Fruit fly (Drosophila melanogaster): ENCODE measurements around the gene CG10680.
A peak's percentile ranks its signal among the peaks of the same experiment; 100 is the strongest.

CG10680 gene

DNA sequence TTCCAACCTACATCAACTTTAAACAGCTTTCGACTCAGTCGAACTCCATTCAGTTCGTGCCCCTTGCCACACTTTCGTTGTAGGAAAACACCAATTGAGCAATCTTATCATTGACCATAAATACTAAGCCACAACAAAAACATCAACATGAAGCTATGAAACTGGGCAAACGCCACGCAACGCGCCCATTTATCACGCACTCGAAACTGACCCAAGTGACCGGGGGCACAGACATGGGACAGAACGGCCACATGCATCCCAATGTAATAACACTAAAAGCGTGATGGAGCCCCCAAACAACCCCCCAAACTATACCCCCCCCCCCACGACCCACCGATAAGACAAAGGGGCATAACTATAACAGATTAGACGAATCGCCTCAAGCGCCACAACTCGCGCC is 31.4 kb upstream of the CG10680 start:
- TF ChIP-seq crc (GFP tag; optimal IDR thresholded peaks at IDR 0.05) = no peak
- TF ChIP-seq CG10274 (GFP tag; optimal IDR thresholded peaks at IDR 0.05) = no peak
- no peak for TF ChIP-seq Med (GFP tag)
- no peak for TF ChIP-seq CG8944 (GFP tag; optimal IDR thresholded peaks at IDR 0.05)
- no peak for TF ChIP-seq YL-1 (GFP tag; optimal IDR thresholded peaks at IDR 0.05)
- no peak for TF ChIP-seq fru (optimal IDR thresholded peaks at IDR 0.05)
- no peak for TF ChIP-seq Oaz (GFP tag; IDR thresholded peaks at IDR 0.05)
- TF ChIP-seq ERR (GFP tag; optimal IDR thresholded peaks at IDR 0.05) = no peak
- TF ChIP-seq Dll (GFP tag; IDR thresholded peaks at IDR 0.05; ENCODE audit: partially characterized antibody) = no peak
- TF ChIP-seq BtbVII (GFP tag; optimal IDR thresholded peaks at IDR 0.05) = no peak
- TF ChIP-seq CG7987 (GFP tag; optimal IDR thresholded peaks at IDR 0.05) = peak; percentile 9
- peak; percentile 87 for TF ChIP-seq oc (tag; optimal IDR thresholded peaks at IDR 0.05)
- TF ChIP-seq CG18599 (GFP tag; optimal IDR thresholded peaks at IDR 0.05) = no peak
- TF ChIP-seq repo (GFP tag; optimal IDR thresholded peaks at IDR 0.05) = no peak
- no peak for TF ChIP-seq bcd (GFP tag; optimal IDR thresholded peaks at IDR 0.05)
- TF ChIP-seq Trl (optimal IDR thresholded peaks at IDR 0.05) = no peak
- TF ChIP-seq Trl (GFP tag; optimal IDR thresholded peaks at IDR 0.05) = no peak
- no peak for TF ChIP-seq fd102C (GFP tag; optimal IDR thresholded peaks at IDR 0.05)
- no peak for TF ChIP-seq CG13287 (GFP tag; IDR thresholded peaks at IDR 0.05; ENCODE audit: partially characterized antibody)
- no peak for TF ChIP-seq CG5245 (GFP tag; optimal IDR thresholded peaks at IDR 0.05)
- TF ChIP-seq CG12391 (tag; optimal IDR thresholded peaks at IDR 0.05) = no peak
- no peak for TF ChIP-seq CG14667 (GFP tag; IDR thresholded peaks at IDR 0.05)
- TF ChIP-seq MESR4 (GFP tag; optimal IDR thresholded peaks at IDR 0.05) = no peak
- no peak for TF ChIP-seq lola (GFP tag; optimal IDR thresholded peaks at IDR 0.05)
- no peak for TF ChIP-seq CG4730 (GFP tag; IDR thresholded peaks at IDR 0.05)
- no peak for TF ChIP-seq crp (GFP tag; optimal IDR thresholded peaks at IDR 0.05)
- no peak for TF ChIP-seq kay (GFP tag; optimal IDR thresholded peaks at IDR 0.05)
- TF ChIP-seq trem (tag; optimal IDR thresholded peaks at IDR 0.05) = no peak
- TF ChIP-seq sd (tag; optimal IDR thresholded peaks at IDR 0.05) = peak; percentile 83
- no peak for TF ChIP-seq chif (GFP tag; optimal IDR thresholded peaks at IDR 0.05)
- no peak for TF ChIP-seq dysf (GFP tag; IDR thresholded peaks at IDR 0.05)
- no peak for TF ChIP-seq CG9797 (GFP tag; optimal IDR thresholded peaks at IDR 0.05)
- TF ChIP-seq abd-A (tag; optimal IDR thresholded peaks at IDR 0.05) = peak; percentile 67
- no peak for TF ChIP-seq Ssrp (tag; optimal IDR thresholded peaks at IDR 0.05)
- TF ChIP-seq CG3726 (GFP tag; IDR thresholded peaks at IDR 0.05) = no peak
- peak; percentile 1 for TF ChIP-seq Hey (tag; optimal IDR thresholded peaks at IDR 0.05)
- no peak for TF ChIP-seq Hand (GFP tag; optimal IDR thresholded peaks at IDR 0.05)
- no peak for TF ChIP-seq ap (GFP tag; IDR thresholded peaks at IDR 0.05)
- TF ChIP-seq exex (tag; optimal IDR thresholded peaks at IDR 0.05) = peak; percentile 15
- TF ChIP-seq ara (GFP tag; IDR thresholded peaks at IDR 0.05) = no peak
- peak; percentile 46; the same call in 1 of the 3 replicates for TF ChIP-seq CG6175 (GFP tag; IDR thresholded peaks at IDR 0.05)
- TF ChIP-seq CG8359 (GFP tag; optimal IDR thresholded peaks at IDR 0.05; ENCODE audit: borderline replicate concordance) = no peak
- no peak for TF ChIP-seq p53 (GFP tag; optimal IDR thresholded peaks at IDR 0.05)
- peak; percentile 6 for TF ChIP-seq mirr (GFP tag; optimal IDR thresholded peaks at IDR 0.05)
- peak; percentile 54 for TF ChIP-seq Blimp-1 (GFP tag; optimal IDR thresholded peaks at IDR 0.05)
- TF ChIP-seq stc (GFP tag; IDR thresholded peaks at IDR 0.05) = no peak
- TF ChIP-seq CG14710 (tag; optimal IDR thresholded peaks at IDR 0.05) = no peak
- no peak for TF ChIP-seq B-H1 (GFP tag; IDR thresholded peaks at IDR 0.05)
- no peak for TF ChIP-seq H2.0 (GFP tag; IDR thresholded peaks at IDR 0.05)
- no peak for TF ChIP-seq CG1024 (GFP tag; IDR thresholded peaks at IDR 0.05)
- TF ChIP-seq CG9932 (GFP tag; IDR thresholded peaks at IDR 0.05) = no peak
- no peak for TF ChIP-seq NC2α (GFP tag; optimal IDR thresholded peaks at IDR 0.05)

Measured in whole organism, embryonic.